Worm (Caenorhabditis elegans) whole organism, mixed stage, embryonic: ENCODE results near the gene F11D11.21.

Experiments
- drap-1 ChIP-seq: fragments of 200-800 bp; sonication (Bioruptor generic); optimal IDR thresholded peaks from 3 replicates; lab custom pipeline; 2018; ENCODE audit warnings: mild to moderate bottlenecking, missing genetic modification characterization, missing compliant biosample characterization
- unc-120 ChIP-seq: sonication (generic microtip); optimal IDR thresholded peaks from 2 replicates; lab custom pipeline; 2017; ENCODE audit warnings: missing genetic modification characterization, missing compliant biosample characterization; ENCODE audit not compliant: poor library complexity, severe bottlenecking

The F11D11.21 gene

DNA sequence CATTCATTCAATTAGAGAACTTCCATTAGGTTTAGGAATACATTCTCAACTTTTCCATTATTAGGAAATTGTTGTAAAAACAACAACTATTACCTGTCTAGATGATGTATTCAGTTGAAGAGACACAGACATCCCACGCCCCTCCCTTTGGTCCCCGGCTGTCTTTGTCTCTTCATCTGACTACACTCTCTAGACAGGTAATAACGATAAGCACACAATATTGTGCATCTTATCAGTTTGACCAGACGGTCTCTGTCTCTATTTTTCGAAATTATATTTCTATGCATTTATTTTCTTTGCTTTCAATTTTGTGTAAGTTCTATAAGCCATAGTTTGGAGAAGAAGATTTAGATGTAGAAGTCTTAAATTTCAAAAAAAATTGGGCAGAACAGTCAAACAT is 49.0 kb downstream of the F11D11.21 start, which contains the start of gene Y69H2.9:
Gene Y69H2.9, plus strand, starts transcription at position 233 of the 400 bp plus-strand sequence.
- TF ChIP-seq drap-1 (no peak), unc-120 (no peak)
- TF ChIP-seq, all 35 proteins: peak for 0
